Worm (Caenorhabditis elegans) whole organism, L1 larva: Measurements from ENCODE around the gene F26G1.10.

Experiments used
- C04F5.9 ChIP-seq: sonication (generic microtip); optimal IDR thresholded peaks from 2 replicates; lab custom pipeline; 2016; ENCODE audit warnings: missing genetic modification characterization, missing compliant biosample characterization
- C16A3.4 ChIP-seq: fragments of 150-350 bp; optimal IDR thresholded peaks from 2 replicates; lab custom pipeline; 2014; ENCODE audit warnings: missing biosample characterization, missing genetic modification characterization
- C34B4.2 ChIP-seq: sonication (generic microtip); optimal IDR thresholded peaks from 2 replicates; lab custom pipeline; 2017; ENCODE audit warnings: mild to moderate bottlenecking, missing genetic modification characterization, missing compliant biosample characterization
- F16B12.6 ChIP-seq: fragments of 150-350 bp; optimal IDR thresholded peaks from 2 replicates; lab custom pipeline; 2014; ENCODE audit warnings: missing biosample characterization, missing genetic modification characterization
- aha-1 ChIP-seq: fragments of 150-350 bp; optimal IDR thresholded peaks from 2 replicates; lab custom pipeline; 2014; ENCODE audit warnings: missing biosample characterization, missing genetic modification characterization
- alr-1 ChIP-seq: fragments of 200-800 bp; sonication (Bioruptor generic); optimal IDR thresholded peaks from 2 replicates; lab custom pipeline; 2018; ENCODE audit warnings: borderline replicate concordance, mild to moderate bottlenecking, missing genetic modification characterization, missing compliant biosample characterization
- aly-2 ChIP-seq: fragments of 150-350 bp; optimal IDR thresholded peaks from 2 replicates; lab custom pipeline; 2014; ENCODE audit warnings: missing biosample characterization, missing genetic modification characterization
- blmp-1 ChIP-seq: fragments of 150-350 bp; optimal IDR thresholded peaks from 2 replicates; lab custom pipeline; 2014; ENCODE audit warnings: missing biosample characterization, missing genetic modification characterization
- ceh-63 ChIP-seq: fragments of 200-800 bp; sonication (Bioruptor generic); optimal IDR thresholded peaks from 2 replicates; lab custom pipeline; 2018; ENCODE audit warnings: mild to moderate bottlenecking, missing genetic modification characterization, missing compliant biosample characterization
- ceh-82 ChIP-seq, 3 experiments: fragments of 150-350 bp in 1 of 3; sonication (generic microtip) in 2 of 3; optimal IDR thresholded peaks; 2 replicates each; lab custom pipeline; 2014 to 2017; ENCODE audit warnings: missing biosample characterization in 3 of 3, missing genetic modification characterization in 3 of 3
- ceh-88 ChIP-seq: fragments of 200-800 bp; sonication (Bioruptor generic); IDR thresholded peaks from 2 replicates; pipeline ENCODE4 v1.3.6; 2022; ENCODE audit warnings: missing genetic modification characterization, missing compliant biosample characterization
- ces-1 ChIP-seq: fragments of 150-350 bp; optimal IDR thresholded peaks from 2 replicates; lab custom pipeline; 2014; ENCODE audit warnings: missing biosample characterization, missing genetic modification reagents, missing genetic modification characterization
- egl-13 ChIP-seq: sonication (generic microtip); optimal IDR thresholded peaks from 2 replicates; lab custom pipeline; 2016; ENCODE audit warnings: missing genotype, missing genetic modification reagents, missing genetic modification characterization, missing compliant biosample characterization
- fkh-4 ChIP-seq: sonication (generic microtip); optimal IDR thresholded peaks from 2 replicates; lab custom pipeline; 2016; ENCODE audit warnings: missing compliant biosample characterization, missing genetic modification characterization, borderline replicate concordance
- fos-1 ChIP-seq: fragments of 150-350 bp; optimal IDR thresholded peaks from 2 replicates; lab custom pipeline; 2014; ENCODE audit warnings: missing biosample characterization, missing genetic modification characterization
- grh-1 ChIP-seq: fragments of 200-800 bp; sonication (Bioruptor generic); IDR thresholded peaks from 2 replicates; pipeline ENCODE4 v1.3.6; 2022; ENCODE audit warnings: missing genetic modification reagents, missing genetic modification characterization, missing compliant biosample characterization
- hlh-17 ChIP-seq: fragments of 200-800 bp; sonication (Bioruptor generic); optimal IDR thresholded peaks from 2 replicates; lab custom pipeline; 2018; ENCODE audit warnings: missing genetic modification characterization, mild to moderate bottlenecking, missing compliant biosample characterization, moderate library complexity, borderline replicate concordance
- hpl-2 ChIP-seq: fragments of 150-350 bp; optimal IDR thresholded peaks from 2 replicates; lab custom pipeline; 2014; ENCODE audit warnings: missing biosample characterization, missing genetic modification reagents, missing genetic modification characterization
- irx-1 ChIP-seq: sonication (generic microtip); optimal IDR thresholded peaks from 2 replicates; lab custom pipeline; 2016; ENCODE audit warnings: missing genetic modification characterization, missing compliant biosample characterization
- lin-13 ChIP-seq: fragments of 150-350 bp; optimal IDR thresholded peaks from 2 replicates; lab custom pipeline; 2014; ENCODE audit warnings: missing biosample characterization, missing genetic modification reagents, missing genetic modification characterization
- lin-14 ChIP-seq: fragments of 200-800 bp; sonication (Bioruptor generic); optimal IDR thresholded peaks from 2 replicates; lab custom pipeline; 2018; ENCODE audit warnings: mild to moderate bottlenecking, missing genetic modification characterization, moderate library complexity, missing compliant biosample characterization
- lin-35 ChIP-seq, 2 experiments: fragments of 150-350 bp; optimal IDR thresholded peaks; 2 replicates each; lab custom pipeline; 2014; ENCODE audit warnings: missing biosample characterization in 2 of 2, missing genetic modification characterization in 2 of 2, missing genetic modification reagents in 2 of 2
- lir-3 ChIP-seq: sonication (generic microtip); optimal IDR thresholded peaks from 2 replicates; lab custom pipeline; 2016; ENCODE audit warnings: mild to moderate bottlenecking, missing genetic modification characterization, moderate library complexity, missing compliant biosample characterization; ENCODE audit not compliant: poor library complexity
- lsy-2 ChIP-seq, 2 experiments: fragments of 150-350 bp; optimal IDR thresholded peaks; 2 replicates each; lab custom pipeline; 2014; ENCODE audit warnings: missing biosample characterization in 2 of 2, missing genetic modification characterization in 2 of 2
- mdl-1 ChIP-seq, 2 experiments: fragments of 150-350 bp; optimal IDR thresholded peaks; 2 replicates each; lab custom pipeline; 2014 to 2017; ENCODE audit warnings: missing biosample characterization in 2 of 2, missing genetic modification characterization in 2 of 2, inconsistent platforms in 1 of 2
- mef-2 ChIP-seq: fragments of 150-350 bp; optimal IDR thresholded peaks from 2 replicates; lab custom pipeline; 2014; ENCODE audit warnings: missing biosample characterization, missing genetic modification characterization
- mep-1 ChIP-seq: fragments of 150-350 bp; optimal IDR thresholded peaks from 2 replicates; lab custom pipeline; 2014; ENCODE audit warnings: missing biosample characterization, missing genetic modification characterization
- nhr-19 ChIP-seq: fragments of 200-800 bp; sonication (Bioruptor generic); conservative IDR thresholded peaks from 2 replicates; pipeline ENCODE4 v1.3.6; 2022; ENCODE audit warnings: missing genetic modification characterization, missing compliant biosample characterization
- nhr-20 ChIP-seq: sonication (generic microtip); optimal IDR thresholded peaks from 2 replicates; lab custom pipeline; 2016; ENCODE audit warnings: mild to moderate bottlenecking, missing genetic modification characterization, missing compliant biosample characterization
- nhr-28 ChIP-seq: fragments of 150-350 bp; optimal IDR thresholded peaks from 2 replicates; lab custom pipeline; 2014; ENCODE audit warnings: missing biosample characterization, missing genetic modification characterization
- nhr-71 ChIP-seq: sonication (generic microtip); optimal IDR thresholded peaks from 2 replicates; lab custom pipeline; 2016; ENCODE audit warnings: mild to moderate bottlenecking, missing genetic modification characterization, moderate library complexity, missing compliant biosample characterization
- nhr-85 ChIP-seq: sonication (generic microtip); peaks from one replicate; lab custom pipeline; 2016; ENCODE audit warnings: missing genetic modification characterization, inconsistent platforms, missing compliant biosample characterization
- nhr-90 ChIP-seq: sonication (generic microtip); optimal IDR thresholded peaks from 2 replicates; lab custom pipeline; 2016; ENCODE audit warnings: mild to moderate bottlenecking, missing genetic modification characterization, missing compliant biosample characterization; ENCODE audit not compliant: poor library complexity
- pag-3 ChIP-seq: sonication (generic microtip); optimal IDR thresholded peaks from 2 replicates; lab custom pipeline; 2017; ENCODE audit warnings: missing genetic modification characterization, mild to moderate bottlenecking, missing compliant biosample characterization, antibody characterized with exemption, borderline replicate concordance; ENCODE audit not compliant: insufficient read depth
- pax-3 ChIP-seq: fragments of 200-800 bp; sonication (Bioruptor generic); optimal IDR thresholded peaks from 2 replicates; lab custom pipeline; 2018; ENCODE audit warnings: mild to moderate bottlenecking, missing genetic modification characterization, moderate library complexity, missing compliant biosample characterization
- rnt-1 ChIP-seq: sonication (generic microtip); optimal IDR thresholded peaks from 2 replicates; lab custom pipeline; 2016; ENCODE audit warnings: mild to moderate bottlenecking, missing genetic modification characterization, moderate library complexity, missing compliant biosample characterization
- skn-1 ChIP-seq: fragments of 150-350 bp; optimal IDR thresholded peaks from 2 replicates; lab custom pipeline; 2014; ENCODE audit warnings: missing biosample characterization, missing genetic modification characterization
- snpc-4 ChIP-seq: fragments of 150-350 bp; optimal IDR thresholded peaks from 2 replicates; lab custom pipeline; 2014; ENCODE audit warnings: missing biosample characterization, missing genetic modification characterization
- snu-23 ChIP-seq: sonication (generic microtip); optimal IDR thresholded peaks from 2 replicates; lab custom pipeline; 2016; ENCODE audit warnings: missing genetic modification characterization, missing compliant biosample characterization
- sox-4 ChIP-seq: sonication (generic microtip); optimal IDR thresholded peaks from 2 replicates; lab custom pipeline; 2016; ENCODE audit warnings: missing genetic modification characterization, missing compliant biosample characterization
- sup-37 ChIP-seq: fragments of 200-800 bp; sonication (Bioruptor generic); optimal IDR thresholded peaks from 2 replicates; lab custom pipeline; 2018; ENCODE audit warnings: mild to moderate bottlenecking, missing genetic modification characterization, missing compliant biosample characterization
- unc-30 ChIP-seq: sonication (generic microtip); optimal IDR thresholded peaks from 2 replicates; lab custom pipeline; 2017; ENCODE audit warnings: missing biosample characterization, missing genetic modification characterization
- zip-4 ChIP-seq: fragments of 200-800 bp; sonication (Bioruptor generic); optimal IDR thresholded peaks from 2 replicates; lab custom pipeline; 2018; ENCODE audit warnings: mild to moderate bottlenecking, missing genetic modification characterization, moderate library complexity, missing compliant biosample characterization
- ztf-11 ChIP-seq, 2 experiments: sonication (generic microtip); optimal IDR thresholded peaks; 2 replicates each; lab custom pipeline; 2016 to 2017; ENCODE audit warnings: missing genetic modification characterization in 2 of 2, missing biosample characterization in 1 of 2, missing compliant biosample characterization in 1 of 2

Gene F26G1.10

ce11 chrII:4758462-4758861, 15.7 kb upstream of the F26G1.10 start, which contains the start of gene F26G1.3:
Gene F26G1.3, plus strand, starts transcription at chrII:4758762.
- TF ChIP-seq ceh-82 (tag; optimal IDR thresholded peaks at IDR 0.05; lab: Kevin White, UChicago): no peak
- TF ChIP-seq, all 84 proteins: peak for 0

- no peak for TF ChIP-seq ceh-88 (GFP tag; lab: Robert Waterston, UW)
- no peak for TF ChIP-seq mdl-1 (tag; optimal IDR thresholded peaks at IDR 0.05; lab: Kevin White, UChicago)
- TF ChIP-seq nhr-19 (GFP tag; lab: Robert Waterston, UW): no peak
- TF ChIP-seq sup-37 (GFP tag; lab: Kevin White, UChicago): no peak
- no peak for TF ChIP-seq pax-3
- no peak for TF ChIP-seq ceh-63
- no peak for TF ChIP-seq mef-2 (tag; lab: Kevin White, UChicago)
- peak; percentile 53 for TF ChIP-seq lin-14 (GFP tag; lab: Kevin White, UChicago)
- peak; percentile 13 for TF ChIP-seq nhr-71 (tag; lab: Kevin White, UChicago)
- TF ChIP-seq nhr-85: peak; percentile 91
- TF ChIP-seq irx-1 (tag; lab: Kevin White, UChicago): no peak
- TF ChIP-seq nhr-20 (tag; lab: Kevin White, UChicago): peak; percentile 50
- TF ChIP-seq ces-1 (GFP tag; lab: Kevin White, UChicago): no peak
- TF ChIP-seq pag-3 (tag; lab: Kevin White, UChicago): no peak
Measured at ce11 chrII:4759835-4760234, 14.3 kb upstream of the F26G1.10 start.

- TF ChIP-seq lin-35 (GFP tag; optimal IDR thresholded peaks at IDR 0.05; lab: Kevin White, UChicago) (peak in 1 of 2 experiments; percentile 4), F16B12.6 (tag; lab: Kevin White, UChicago) (no peak), alr-1 (tag; lab: Kevin White, UChicago) (no peak), nhr-71 (tag; lab: Kevin White, UChicago) (peak; percentile 31), unc-30 (no peak), lin-13 (GFP tag; lab: Kevin White, UChicago) (no peak), C04F5.9 (tag; lab: Kevin White, UChicago) (no peak), lir-3 (no peak), egl-13 (tag; lab: Kevin White, UChicago) (no peak), snpc-4 (tag; lab: Kevin White, UChicago) (no peak), sox-4 (tag; lab: Kevin White, UChicago) (no peak), fos-1 (tag; lab: Kevin White, UChicago) (no peak), ceh-82 (tag; optimal IDR thresholded peaks at IDR 0.05; lab: Kevin White, UChicago) (no peak), C34B4.2 (tag; lab: Kevin White, UChicago) (no peak), C16A3.4 (tag; lab: Kevin White, UChicago) (no peak), fkh-4 (tag; lab: Kevin White, UChicago) (no peak), lin-14 (GFP tag; lab: Kevin White, UChicago) (peak; percentile 37), skn-1 (tag; lab: Kevin White, UChicago) (no peak), ces-1 (GFP tag; lab: Kevin White, UChicago) (no peak), hlh-17 (GFP tag; lab: Kevin White, UChicago) (no peak), aly-2 (no peak), nhr-20 (tag; lab: Kevin White, UChicago) (peak; percentile 48), zip-4 (GFP tag; lab: Kevin White, UChicago) (no peak), mep-1 (tag; lab: Kevin White, UChicago) (no peak), snu-23 (GFP tag; lab: Kevin White, UChicago) (peak; percentile 9), nhr-85 (peak; percentile 93), nhr-90 (no peak), rnt-1 (no peak), blmp-1 (tag; lab: Kevin White, UChicago) (peak; percentile 36), grh-1 (GFP tag; lab: Robert Waterston, UW) (no peak), lsy-2 (tag; optimal IDR thresholded peaks at IDR 0.05; lab: Kevin White, UChicago) (peak in 1 of 2 experiments; percentile 38), ztf-11 (tag; optimal IDR thresholded peaks at IDR 0.05; lab: Kevin White, UChicago) (no peak), nhr-28 (tag; lab: Kevin White, UChicago) (no peak), hpl-2 (GFP tag; lab: Kevin White, UChicago) (no peak), aha-1 (tag; lab: Kevin White, UChicago) (no peak)
Measured at ce11 chrII:4761020-4761419, 13.2 kb upstream of the F26G1.10 start.
